Fruit fly (Drosophila melanogaster): ENCODE data around the gene CecC.

The CecC gene

DNA sequence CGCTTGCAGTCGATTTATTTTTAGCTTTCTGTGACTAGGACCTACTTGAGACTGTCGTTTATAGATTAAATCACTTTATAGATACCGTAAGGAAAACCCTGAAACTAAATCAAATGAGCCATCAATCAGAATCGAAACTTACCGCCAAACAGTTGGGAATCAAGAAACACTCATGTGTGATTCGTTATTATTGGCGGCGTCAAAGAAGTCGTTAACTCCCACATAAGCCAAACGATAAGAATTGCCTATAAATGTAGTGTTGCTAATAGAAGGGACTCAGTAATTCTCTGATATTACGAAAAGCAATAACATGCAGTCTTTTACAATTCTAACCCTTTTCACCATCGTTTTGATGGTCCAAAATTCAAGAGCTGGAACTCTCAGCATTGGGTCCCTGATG, 36.6 kb downstream of the CecC start, which contains the start of gene CG18404:
CG18404 (plus strand) TSS at position 301 of the 400 bp plus-strand sequence.
- no peak for TF ChIP-seq CG15514 (GFP tag; optimal IDR thresholded peaks at IDR 0.05)
- TF ChIP-seq Mes4 (GFP tag; optimal IDR thresholded peaks at IDR 0.05): no peak
- no peak for TF ChIP-seq Dfd (GFP tag; optimal IDR thresholded peaks at IDR 0.05)
- no peak for TF ChIP-seq CG4424 (GFP tag; optimal IDR thresholded peaks at IDR 0.05)
- TF ChIP-seq CG6683 (GFP tag; optimal IDR thresholded peaks at IDR 0.05): no peak
- TF ChIP-seq CG9876 (GFP tag; optimal IDR thresholded peaks at IDR 0.05): no peak
- TF ChIP-seq schlank (tag; optimal IDR thresholded peaks at IDR 0.05): no peak

DNA sequence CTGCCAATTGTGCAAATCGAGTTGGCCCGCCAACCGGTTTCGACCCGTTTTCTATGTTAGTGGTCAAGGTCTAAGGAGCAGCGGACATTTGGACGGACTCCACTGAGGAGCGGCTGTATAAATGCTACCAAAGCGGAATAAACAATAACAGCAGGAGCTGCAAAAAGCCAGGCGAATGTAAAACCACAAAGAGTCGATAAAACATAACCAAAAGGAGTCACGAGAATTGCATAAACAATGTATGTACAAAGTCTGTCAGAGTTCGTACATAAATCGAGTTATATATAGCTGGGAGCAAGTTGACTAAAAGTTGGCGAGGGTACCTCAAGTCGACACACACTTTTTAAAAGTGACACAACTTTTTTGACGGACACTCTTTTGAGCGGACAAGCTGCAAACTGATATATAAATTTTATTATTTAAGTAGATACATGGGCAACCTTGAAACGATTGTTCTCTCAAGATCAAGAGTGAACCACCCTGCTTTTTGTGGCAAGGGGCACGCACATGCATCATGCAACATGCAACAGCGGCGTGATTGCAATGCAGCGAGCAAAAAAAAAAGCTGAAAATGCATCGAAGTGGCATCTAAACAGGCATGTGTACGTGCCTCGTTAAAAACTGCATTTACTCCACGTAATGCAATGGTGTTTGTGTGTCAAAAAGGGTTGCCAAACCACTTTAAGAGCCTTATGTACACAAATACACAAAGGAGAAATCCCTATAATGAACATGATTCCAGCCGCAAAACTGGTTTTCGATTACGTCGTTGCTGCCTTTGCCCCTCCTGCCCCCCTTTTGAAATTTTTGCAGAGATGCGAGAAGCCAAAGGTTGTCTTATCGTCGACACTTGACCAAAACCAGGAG, 39.2 kb downstream of the CecC start:
- TF ChIP-seq CG14860 (GFP tag; IDR thresholded peaks at IDR 0.05; ENCODE audit: partially characterized antibody) (no peak), CG12391 (tag; optimal IDR thresholded peaks at IDR 0.05) (peak; percentile 14), CG10321 (GFP tag; IDR thresholded peaks at IDR 0.05) (no peak), eve (GFP tag; optimal IDR thresholded peaks at IDR 0.05) (peak in 1 of 2 experiments; percentile 24), stwl (tag; optimal IDR thresholded peaks at IDR 0.05) (peak; percentile 4), slou (GFP tag; optimal IDR thresholded peaks at IDR 0.05) (no peak), ci (GFP tag; IDR thresholded peaks at IDR 0.05) (peak; percentile 74; the same call in 1 of the 3 replicates), chif (GFP tag; optimal IDR thresholded peaks at IDR 0.05) (no peak), Drgx (GFP tag; IDR thresholded peaks at IDR 0.05) (peak; percentile 93), CG6683 (GFP tag; optimal IDR thresholded peaks at IDR 0.05) (no peak), lbe (GFP tag; optimal IDR thresholded peaks at IDR 0.05) (peak; percentile 95), CG9817 (tag; optimal IDR thresholded peaks at IDR 0.05) (no peak), CG1233 (GFP tag; optimal IDR thresholded peaks at IDR 0.05) (no peak), CG18262 (tag; optimal IDR thresholded peaks at IDR 0.05) (peak; percentile 55), run (tag; optimal IDR thresholded peaks at IDR 0.05) (no peak), Aef1 (GFP tag; IDR thresholded peaks at IDR 0.05) (no peak), phol (tag; optimal IDR thresholded peaks at IDR 0.05) (peak; percentile 5), hb (GFP tag; IDR thresholded peaks at IDR 0.05; ENCODE audit: partially characterized antibody) (0 out of 3 replicates have a peak, but pooled peaks have one; percentile 33), dmrt11E (tag; optimal IDR thresholded peaks at IDR 0.05) (peak; percentile 41), nom (GFP tag; optimal IDR thresholded peaks at IDR 0.05) (peak; percentile 96), CG2202 (tag; optimal IDR thresholded peaks at IDR 0.05) (no peak), gt (GFP tag; IDR thresholded peaks at IDR 0.05) (0 out of 2 replicates have a peak, but pooled peaks have one; percentile 18), lov (optimal IDR thresholded peaks at IDR 0.05) (no peak), lov (GFP tag; IDR thresholded peaks at IDR 0.05) (0 out of 3 replicates have a peak, but pooled peaks have one; percentile 65), gem (tag; optimal IDR thresholded peaks at IDR 0.05) (peak; percentile 30), CG17829 (tag; optimal IDR thresholded peaks at IDR 0.05) (peak; percentile 32), CG2712 (tag; optimal IDR thresholded peaks at IDR 0.05) (peak; percentile 51), prd (optimal IDR thresholded peaks at IDR 0.05) (no peak), prd (GFP tag; IDR thresholded peaks at IDR 0.05) (peak; percentile 53; the same call in 2 of the 3 replicates), ttk (GFP tag; IDR thresholded peaks at IDR 0.05) (0 out of 2 replicates have a peak, but pooled peaks have one; percentile 9), CG7839 (tag; optimal IDR thresholded peaks at IDR 0.05) (no peak), sim (GFP tag; IDR thresholded peaks at IDR 0.05) (peak; percentile 43; the same call in 1 of the 2 replicates), unpg (GFP tag; optimal IDR thresholded peaks at IDR 0.05) (peak; percentile 21), row (GFP tag; IDR thresholded peaks at IDR 0.05) (peak; percentile 19; the same call in 1 of the 3 replicates), Xrp1 (GFP tag; IDR thresholded peaks at IDR 0.05) (peak; percentile 72), CG32532 (GFP tag; IDR thresholded peaks at IDR 0.05) (no peak), lola (GFP tag; optimal IDR thresholded peaks at IDR 0.05) (peak in 1 of 3 experiments; percentile 29), CrebB (tag; optimal IDR thresholded peaks at IDR 0.05) (no peak), ro (GFP tag; IDR thresholded peaks at IDR 0.05) (no peak), CG5180 (GFP tag; optimal IDR thresholded peaks at IDR 0.05) (peak; percentile 9), Dbx (GFP tag; IDR thresholded peaks at IDR 0.05) (no peak)

Data from whole organism, embryonic.